Fruit fly (Drosophila melanogaster) whole organism, embryonic: Measurements from ENCODE around the gene hng2.

ENCODE experiments used
- Asciz ChIP-seq: fragments of 200-800 bp; sonication (Bioruptor generic); optimal IDR thresholded peaks from 2 replicates; lab custom pipeline; 2017; ENCODE audit warnings: missing biosample characterization, mild to moderate bottlenecking, missing genetic modification characterization, missing genetic modification reagents
- Bteb2 ChIP-seq: fragments of 200-800 bp; sonication (Bioruptor generic); optimal IDR thresholded peaks from 2 replicates; lab custom pipeline; 2016; ENCODE audit warnings: missing biosample characterization, missing genetic modification characterization
- CG10267 ChIP-seq: fragments of 200-800 bp; sonication (Bioruptor generic); optimal IDR thresholded peaks from 2 replicates; lab custom pipeline; 2018; ENCODE audit warnings: missing biosample characterization, mild to moderate bottlenecking, missing genetic modification characterization, moderate library complexity
- CG10543 ChIP-seq: fragments of 200-800 bp; sonication (Bioruptor generic); optimal IDR thresholded peaks from 3 replicates; lab custom pipeline; 2017; ENCODE audit warnings: missing biosample characterization, mild to moderate bottlenecking, missing genetic modification characterization, moderate library complexity
- CG10654 ChIP-seq: fragments of 200-800 bp; sonication (Bioruptor generic); optimal IDR thresholded peaks from 2 replicates; lab custom pipeline; 2016; ENCODE audit warnings: missing biosample characterization, missing genetic modification characterization
- CG11560 ChIP-seq: fragments of 200-800 bp; sonication (Bioruptor generic); IDR thresholded peaks from 3 replicates; pipeline ENCODE4 v1.3.6; 2022; ENCODE audit warnings: missing biosample characterization, missing genetic modification characterization
- CG12744 ChIP-seq: fragments of 200-800 bp; sonication (Bioruptor generic); optimal IDR thresholded peaks from 2 replicates; lab custom pipeline; 2016; ENCODE audit warnings: missing biosample characterization, missing genetic modification characterization
- CG12769 ChIP-seq: fragments of 200-800 bp; sonication (Bioruptor generic); optimal IDR thresholded peaks from 2 replicates; lab custom pipeline; 2019; ENCODE audit warnings: missing biosample characterization, mild to moderate bottlenecking, missing genetic modification characterization, moderate library complexity
- CG12942 ChIP-seq: fragments of 200-800 bp; sonication (Bioruptor generic); optimal IDR thresholded peaks from 3 replicates; lab custom pipeline; 2016; ENCODE audit warnings: missing biosample characterization, missing genetic modification characterization
- CG13123 ChIP-seq: fragments of 200-800 bp; sonication (Bioruptor generic); optimal IDR thresholded peaks from 2 replicates; lab custom pipeline; 2016; ENCODE audit warnings: missing biosample characterization, missing genetic modification characterization
- CG14050 ChIP-seq: fragments of 200-800 bp; sonication (Bioruptor generic); IDR thresholded peaks from 3 replicates; pipeline ENCODE4 v1.3.6; 2022; ENCODE audit warnings: missing biosample characterization, missing genetic modification characterization
- CG15696 ChIP-seq: fragments of 200-800 bp; sonication (Bioruptor generic); optimal IDR thresholded peaks from 2 replicates; lab custom pipeline; 2019; ENCODE audit warnings: missing biosample characterization, mild to moderate bottlenecking, missing genetic modification characterization, moderate library complexity
- CG1647 ChIP-seq: fragments of 200-800 bp; sonication (Bioruptor generic); optimal IDR thresholded peaks from 3 replicates; lab custom pipeline; 2016; ENCODE audit warnings: missing biosample characterization, missing genetic modification characterization
- CG16813 ChIP-seq: fragments of 200-800 bp; sonication (Bioruptor generic); IDR thresholded peaks from 3 replicates; pipeline ENCODE4 v1.3.6; 2022; ENCODE audit warnings: missing biosample characterization, missing genetic modification characterization; ENCODE audit not compliant: partially characterized antibody
- CG17359 ChIP-seq: fragments of 200-800 bp; sonication (Bioruptor generic); optimal IDR thresholded peaks from 3 replicates; lab custom pipeline; 2018; ENCODE audit warnings: missing biosample characterization, mild to moderate bottlenecking, missing genetic modification characterization, moderate library complexity
- CG17802 ChIP-seq: fragments of 200-800 bp; sonication (Bioruptor generic); optimal IDR thresholded peaks from 2 replicates; lab custom pipeline; 2018; ENCODE audit warnings: missing biosample characterization, mild to moderate bottlenecking, missing genetic modification characterization, moderate library complexity
- CG1792 ChIP-seq: fragments of 200-800 bp; sonication (Bioruptor generic); optimal IDR thresholded peaks from 2 replicates; lab custom pipeline; 2016; ENCODE audit warnings: missing biosample characterization, missing genetic modification characterization
- CG2120 ChIP-seq: fragments of 200-800 bp; sonication (Bioruptor generic); optimal IDR thresholded peaks from 3 replicates; lab custom pipeline; 2016; ENCODE audit warnings: missing biosample characterization, missing genetic modification characterization
- CG2129 ChIP-seq: fragments of 200-800 bp; sonication (Bioruptor generic); IDR thresholded peaks from 2 replicates; pipeline ENCODE4 v1.3.6; 2022; ENCODE audit warnings: missing biosample characterization, missing genetic modification characterization; ENCODE audit not compliant: partially characterized antibody
- CG2889 ChIP-seq: fragments of 200-800 bp; sonication (Bioruptor generic); IDR thresholded peaks from 3 replicates; pipeline ENCODE4 v1.3.6; 2022; ENCODE audit warnings: missing biosample characterization, missing genetic modification characterization
- CG32767 ChIP-seq: fragments of 200-800 bp; sonication (Bioruptor generic); IDR thresholded peaks from 2 replicates; pipeline ENCODE4 v1.3.6; 2022; ENCODE audit warnings: missing biosample characterization, missing genetic modification characterization
- CG4404 ChIP-seq: fragments of 200-800 bp; sonication (Bioruptor generic); IDR thresholded peaks from 2 replicates; pipeline ENCODE4 v1.3.6; 2022; ENCODE audit warnings: missing biosample characterization, missing genetic modification characterization
- CG4424 ChIP-seq: fragments of 200-800 bp; sonication (Bioruptor generic); optimal IDR thresholded peaks from 3 replicates; lab custom pipeline; 2016; ENCODE audit warnings: missing biosample characterization, missing genetic modification characterization
- CG6813 ChIP-seq: fragments of 200-800 bp; sonication (Bioruptor generic); optimal IDR thresholded peaks from 2 replicates; lab custom pipeline; 2017; ENCODE audit warnings: missing biosample characterization, missing genetic modification characterization, mild to moderate bottlenecking, moderate library complexity, missing genetic modification reagents
- CG7928 ChIP-seq: fragments of 200-800 bp; sonication (Bioruptor generic); optimal IDR thresholded peaks from 2 replicates; lab custom pipeline; 2017; ENCODE audit warnings: missing biosample characterization, mild to moderate bottlenecking, missing genetic modification characterization
- CG7963 ChIP-seq: fragments of 200-800 bp; sonication (Bioruptor generic); IDR thresholded peaks from 3 replicates; pipeline ENCODE4 v1.3.6; 2022; ENCODE audit warnings: missing biosample characterization, missing genetic modification characterization; ENCODE audit not compliant: partially characterized antibody
- Camta ChIP-seq: fragments of 200-800 bp; sonication (Bioruptor generic); optimal IDR thresholded peaks from 2 replicates; lab custom pipeline; 2016; ENCODE audit warnings: missing biosample characterization, missing genetic modification characterization
- CoRest ChIP-seq: fragments of 200-800 bp; sonication (Bioruptor generic); optimal IDR thresholded peaks from 3 replicates; lab custom pipeline; 2018; ENCODE audit warnings: missing biosample characterization, mild to moderate bottlenecking, missing genetic modification characterization, moderate library complexity
- D19B ChIP-seq: fragments of 200-800 bp; sonication (Bioruptor generic); optimal IDR thresholded peaks from 2 replicates; lab custom pipeline; 2017; ENCODE audit warnings: missing biosample characterization, mild to moderate bottlenecking, missing genetic modification characterization
- ERR ChIP-seq: fragments of 200-800 bp; sonication (Bioruptor generic); optimal IDR thresholded peaks from 2 replicates; lab custom pipeline; 2016; ENCODE audit warnings: missing biosample characterization, missing genetic modification characterization
- Gug ChIP-seq: fragments of 200-800 bp; sonication (Bioruptor generic); IDR thresholded peaks from 4 replicates; pipeline ENCODE4 v1.3.6; 2022; ENCODE audit warnings: missing biosample characterization, missing genetic modification characterization
- H2.0 ChIP-seq: fragments of 200-800 bp; sonication (Bioruptor generic); IDR thresholded peaks from 2 replicates; pipeline ENCODE4 v1.3.6; 2022; ENCODE audit warnings: missing biosample characterization, missing genetic modification characterization
- Hr3 ChIP-seq: fragments of 200-800 bp; sonication (Bioruptor generic); optimal IDR thresholded peaks from 3 replicates; lab custom pipeline; 2016; ENCODE audit warnings: missing biosample characterization, missing genetic modification characterization
- Lim3 ChIP-seq: fragments of 200-800 bp; sonication (Bioruptor generic); IDR thresholded peaks from 2 replicates; pipeline ENCODE4 v1.3.6; 2022; ENCODE audit warnings: missing biosample characterization, missing genetic modification characterization
- Sin3A ChIP-seq: fragments of >200 bp; optimal IDR thresholded peaks from 2 replicates; lab custom pipeline; 2018
- Sox100B ChIP-seq: fragments of 200-800 bp; sonication (Bioruptor generic); optimal IDR thresholded peaks from 3 replicates; lab custom pipeline; 2018; ENCODE audit warnings: missing biosample characterization, mild to moderate bottlenecking, missing genetic modification characterization
- abd-A ChIP-seq: fragments of 200-800 bp; sonication (Bioruptor generic); optimal IDR thresholded peaks from 3 replicates; lab custom pipeline; 2019; ENCODE audit warnings: missing biosample characterization, mild to moderate bottlenecking, missing genetic modification characterization, moderate library complexity
- amos ChIP-seq: fragments of 200-800 bp; sonication (Bioruptor generic); IDR thresholded peaks from 2 replicates; pipeline ENCODE4 v1.3.6; 2022; ENCODE audit warnings: missing biosample characterization, missing genetic modification characterization; ENCODE audit not compliant: partially characterized antibody
- bowl ChIP-seq: fragments of 200-800 bp; sonication (Bioruptor generic); IDR thresholded peaks from 2 replicates; pipeline ENCODE4 v1.3.6; 2022; ENCODE audit warnings: missing biosample characterization, missing genetic modification characterization
- cg ChIP-seq: fragments of 200-800 bp; sonication (Bioruptor generic); optimal IDR thresholded peaks from 3 replicates; lab custom pipeline; 2019; ENCODE audit warnings: missing biosample characterization, mild to moderate bottlenecking, missing genetic modification characterization, moderate library complexity
- crc ChIP-seq: fragments of 200-800 bp; sonication (Bioruptor generic); optimal IDR thresholded peaks from 2 replicates; lab custom pipeline; 2016; ENCODE audit warnings: missing biosample characterization, missing genetic modification characterization
- fd3F ChIP-seq: fragments of 200-800 bp; sonication (Bioruptor generic); optimal IDR thresholded peaks from 2 replicates; lab custom pipeline; 2018; ENCODE audit warnings: missing biosample characterization, mild to moderate bottlenecking, missing genetic modification characterization, moderate library complexity
- h ChIP-seq: fragments of >200 bp; optimal IDR thresholded peaks from 2 replicates; lab custom pipeline; 2017
- kay ChIP-seq: fragments of 200-800 bp; sonication (Bioruptor generic); optimal IDR thresholded peaks from 2 replicates; lab custom pipeline; 2016; ENCODE audit warnings: missing biosample characterization, missing genetic modification characterization
- klu ChIP-seq: fragments of 200-800 bp; sonication (Bioruptor generic); IDR thresholded peaks from 2 replicates; pipeline ENCODE4 v1.3.6; 2022; ENCODE audit warnings: missing biosample characterization, missing genetic modification characterization
- rib ChIP-seq: fragments of 200-800 bp; sonication (Bioruptor generic); IDR thresholded peaks from 2 replicates; pipeline ENCODE4 v1.3.6; 2022; ENCODE audit warnings: missing biosample characterization, missing genetic modification characterization
- sens ChIP-seq: fragments of 200-800 bp; sonication (Bioruptor generic); peaks from one replicate; lab custom pipeline; 2016; ENCODE audit warnings: missing biosample characterization, missing genetic modification characterization
- sqz ChIP-seq: fragments of 200-800 bp; sonication (Bioruptor generic); optimal IDR thresholded peaks from 3 replicates; lab custom pipeline; 2018; ENCODE audit warnings: missing biosample characterization, mild to moderate bottlenecking, missing genetic modification characterization
- tgo ChIP-seq: fragments of 200-800 bp; sonication (Bioruptor generic); IDR thresholded peaks from 3 replicates; pipeline ENCODE4 v1.3.6; 2022; ENCODE audit warnings: missing biosample characterization, missing genetic modification characterization
- toy ChIP-seq: fragments of 200-800 bp; sonication (Bioruptor generic); IDR thresholded peaks from 2 replicates; pipeline ENCODE4 v1.3.6; 2022; ENCODE audit warnings: missing biosample characterization, missing genetic modification characterization
- unpg ChIP-seq: fragments of 200-800 bp; sonication (Bioruptor generic); optimal IDR thresholded peaks from 3 replicates; lab custom pipeline; 2018; ENCODE audit warnings: missing biosample characterization, mild to moderate bottlenecking, missing genetic modification characterization, moderate library complexity

The hng2 gene

DNA sequence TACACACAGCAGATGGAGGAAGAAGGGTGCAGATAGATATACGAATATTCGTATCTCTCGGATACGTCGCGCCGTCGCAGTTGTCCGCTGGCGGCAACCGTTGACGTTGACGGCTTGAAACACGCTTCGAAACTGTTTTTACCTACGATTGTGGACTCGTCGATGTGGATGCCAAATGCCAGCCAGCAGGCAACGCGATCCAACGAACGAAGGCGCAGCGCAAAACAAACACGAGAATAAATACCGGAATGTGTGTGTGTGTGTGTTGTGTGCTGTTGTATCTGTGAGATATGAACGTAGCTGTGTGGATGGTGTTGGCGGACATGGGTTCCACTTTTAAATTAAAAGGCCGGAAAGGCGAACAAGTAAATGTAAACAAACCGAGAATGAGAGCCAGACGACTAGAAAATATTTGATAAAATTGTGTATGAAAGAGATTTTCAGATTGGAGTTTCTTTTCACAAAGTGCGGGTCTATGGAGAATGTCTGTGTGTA lies 40.1 kb downstream of the hng2 start (continued):
- TF ChIP-seq Sox100B, result peak; percentile 25
- TF ChIP-seq CG16813 (GFP tag; lab: Robert Waterston, UW), result no peak
- TF ChIP-seq abd-A (tag; lab: Kevin White, UChicago), result peak; percentile 62
- TF ChIP-seq CG14050 (GFP tag; lab: Robert Waterston, UW), result no peak
- peak; percentile 50 for TF ChIP-seq Camta (GFP tag; lab: Kevin White, UChicago)
- no peak for TF ChIP-seq amos (GFP tag; lab: Robert Waterston, UW)
- TF ChIP-seq sens (GFP tag; lab: Kevin White, UChicago), result peak; percentile 90
- TF ChIP-seq tgo, result peak; percentile 23; the same call in 1 of the 3 replicates
- TF ChIP-seq CG4424 (GFP tag; lab: Kevin White, UChicago), result no peak
- no peak for TF ChIP-seq D19B
- TF ChIP-seq crc (GFP tag; lab: Kevin White, UChicago), result no peak
- peak; percentile 17 for TF ChIP-seq CG12744 (GFP tag; lab: Kevin White, UChicago)
- no peak for TF ChIP-seq Hr3 (GFP tag; lab: Kevin White, UChicago)
- peak; percentile 82 for TF ChIP-seq CG12769 (tag; lab: Kevin White, UChicago)
- no peak for TF ChIP-seq klu (GFP tag; lab: Robert Waterston, UW)
- peak; percentile 30 for TF ChIP-seq CG15696 (tag; lab: Kevin White, UChicago)
- TF ChIP-seq CG10267 (tag; lab: Kevin White, UChicago), result peak; percentile 23
- TF ChIP-seq ERR (GFP tag; lab: Kevin White, UChicago), result no peak
- TF ChIP-seq CG6813 (GFP tag; lab: Kevin White, UChicago), result peak; percentile 68
- TF ChIP-seq CG32767, result peak; percentile 40; the same call in 1 of the 2 replicates
- TF ChIP-seq Bteb2 (GFP tag; lab: Kevin White, UChicago), result peak; percentile 39
- TF ChIP-seq CG7928 (GFP tag; lab: Kevin White, UChicago), result no peak
- peak; percentile 52 for TF ChIP-seq CG2120 (GFP tag; lab: Kevin White, UChicago)
- TF ChIP-seq CG10654 (GFP tag; lab: Kevin White, UChicago), result no peak
- no peak for TF ChIP-seq h (lab: Kevin White, UChicago)
- no peak for TF ChIP-seq CG17802 (tag; lab: Kevin White, UChicago)
- TF ChIP-seq CG1792 (GFP tag; lab: Kevin White, UChicago), result peak; percentile 24
- no peak for TF ChIP-seq fd3F
- TF ChIP-seq cg (GFP tag; lab: Kevin White, UChicago), result peak; percentile 98
- no peak for TF ChIP-seq CG13123 (GFP tag; lab: Kevin White, UChicago)
- TF ChIP-seq Lim3 (GFP tag; lab: Robert Waterston, UW), result no peak
- TF ChIP-seq CG12942, result no peak
- TF ChIP-seq Sin3A, result no peak
- peak; percentile 85 for TF ChIP-seq CG10543
- peak; percentile 56 for TF ChIP-seq CG17359 (tag; lab: Kevin White, UChicago)
- no peak for TF ChIP-seq bowl
- 0 out of 2 replicates have a peak, but pooled peaks have one; percentile 13 for TF ChIP-seq H2.0 (GFP tag; lab: Robert Waterston, UW)
- TF ChIP-seq CG4404 (GFP tag; lab: Robert Waterston, UW), result no peak
- TF ChIP-seq toy, result peak; percentile 28; the same call in 1 of the 2 replicates
- TF ChIP-seq CG1647 (GFP tag; lab: Kevin White, UChicago), result peak; percentile 41
- TF ChIP-seq Asciz (GFP tag; lab: Kevin White, UChicago), result peak; percentile 63
- no peak for TF ChIP-seq CG7963 (GFP tag; lab: Robert Waterston, UW)
- TF ChIP-seq CG11560 (tag; lab: Robert Waterston, UW), result no peak
- TF ChIP-seq kay (GFP tag; lab: Kevin White, UChicago), result peak; percentile 12
- TF ChIP-seq unpg (GFP tag; lab: Kevin White, UChicago), result peak; percentile 58
- no peak for TF ChIP-seq CG2129
- TF ChIP-seq sqz, result peak; percentile 40
- no peak for TF ChIP-seq CG2889 (GFP tag; lab: Robert Waterston, UW)
- peak; percentile 28 for TF ChIP-seq CoRest (tag; lab: Kevin White, UChicago)
- TF ChIP-seq rib (GFP tag; lab: Robert Waterston, UW), result peak; percentile 50
- TF ChIP-seq Gug (GFP tag; lab: Robert Waterston, UW), result no peak
